Worm (Caenorhabditis elegans): Measurements from ENCODE around the gene srt-30.

DNA sequence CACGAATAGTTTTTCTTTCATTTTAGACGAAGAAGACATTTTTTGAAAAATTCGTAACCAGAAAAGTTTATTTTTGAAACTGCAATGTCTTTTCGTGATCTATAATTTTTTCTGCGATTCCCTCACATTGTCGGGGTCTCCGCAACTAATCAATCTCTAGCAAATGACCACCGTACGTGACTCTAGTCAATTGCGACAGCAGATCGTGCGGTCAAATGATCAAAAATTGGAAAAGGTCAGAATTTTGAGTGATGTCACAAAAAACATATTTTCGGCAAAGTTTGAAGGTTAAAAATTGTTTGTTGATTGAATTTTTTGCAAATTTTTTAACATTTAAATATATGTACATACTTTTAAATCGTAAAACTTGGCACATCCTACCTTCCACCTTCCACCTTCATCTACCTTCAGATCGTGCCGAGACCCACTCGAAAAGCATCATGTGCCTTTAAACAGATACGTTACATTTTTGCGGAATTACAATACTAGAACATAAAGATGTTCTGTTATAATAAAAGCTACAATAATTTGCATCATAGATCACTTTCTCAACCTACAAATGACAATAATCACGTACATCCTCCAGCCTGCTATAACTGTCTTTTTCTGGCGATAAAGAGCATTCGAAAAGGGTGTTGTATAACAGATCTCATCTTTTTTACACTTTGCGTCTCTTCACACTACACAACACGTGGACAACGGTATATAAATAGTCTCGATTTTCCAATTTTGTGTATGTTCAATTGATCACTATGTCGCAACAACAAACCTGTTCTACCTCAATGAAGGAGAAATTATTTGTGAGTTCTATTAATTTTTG, 28.6 kb downstream of the srt-30 start, which contains the start of the genes R08E5.1 and rips-1:
- TF ChIP-seq ztf-23 (GFP tag; IDR thresholded peaks at IDR 0.05): no peak
- no peak for TF ChIP-seq ref-1 (GFP tag; conservative IDR thresholded peaks at IDR 0.05)
- no peak for TF ChIP-seq T22C8.4 (GFP tag; IDR thresholded peaks at IDR 0.05)
- no peak for TF ChIP-seq cog-1 (tag; optimal IDR thresholded peaks at IDR 0.05)
- no peak for TF ChIP-seq flt-1 (GFP tag; IDR thresholded peaks at IDR 0.05)
- no peak for TF ChIP-seq ztf-29 (GFP tag; IDR thresholded peaks at IDR 0.05)
- TF ChIP-seq med-1 (GFP tag; optimal IDR thresholded peaks at IDR 0.05; ENCODE audit: insufficient read depth): no peak
